Worm (Caenorhabditis elegans) whole organism, L3 larva: ENCODE results near the gene Y116A8C.29.
"Not testable (repeated sequence)": the region's sequence is repeated elsewhere in the genome, so short reads cannot be mapped to it uniquely, and the experiment has no call there.

ENCODE experiments used
- lsy-12 ChIP-seq: sonication (generic microtip); optimal IDR thresholded peaks from 2 replicates; lab custom pipeline; 2016; ENCODE audit warnings: mild to moderate bottlenecking, missing genetic modification characterization, missing compliant biosample characterization
- sea-2 ChIP-seq: fragments of 150-350 bp; sonication (generic microtip); optimal IDR thresholded peaks from 4 replicates; lab custom pipeline; 2014; ENCODE audit warnings: missing biosample characterization, missing genetic modification reagents, missing genetic modification characterization
- ztf-4 ChIP-seq: fragments of 150-350 bp; optimal IDR thresholded peaks from 2 replicates; lab custom pipeline; 2014; ENCODE audit warnings: missing biosample characterization, missing genetic modification characterization

- TF ChIP-seq lsy-12; sea-2 (GFP tag; lab: Kevin White, UChicago); ztf-4: not testable (repeated sequence)
Measured at ce11 chrIV:17070791-17071190, 23.0 kb upstream of the Y116A8C.29 start, which contains the start of gene Y116A8C.24.
